Worm (Caenorhabditis elegans) whole organism, L4 larva: ENCODE measurements around the gene alg-4.

Source experiments
- D1046.2 ChIP-seq: fragments of 200-800 bp; sonication (Bioruptor generic); IDR thresholded peaks from 2 replicates; pipeline ENCODE4 v1.3.6; 2022; ENCODE audit warnings: missing genetic modification characterization, missing compliant biosample characterization
- F26F4.8 ChIP-seq: fragments of 200-800 bp; sonication (Bioruptor generic); conservative IDR thresholded peaks from 2 replicates; pipeline ENCODE4 v1.3.6; 2022; ENCODE audit warnings: missing genetic modification characterization, missing compliant biosample characterization
- F37D6.2 ChIP-seq: sonication (generic microtip); optimal IDR thresholded peaks from 2 replicates; lab custom pipeline; 2016; ENCODE audit warnings: mild to moderate bottlenecking, missing genetic modification characterization, missing compliant biosample characterization
- T20F7.1 ChIP-seq: fragments of 200-800 bp; sonication (Bioruptor generic); optimal IDR thresholded peaks from 2 replicates; lab custom pipeline; 2018; ENCODE audit warnings: mild to moderate bottlenecking, missing genetic modification characterization, missing compliant biosample characterization
- Y75B8A.6 ChIP-seq: fragments of 200-800 bp; sonication (Bioruptor generic); IDR thresholded peaks from 2 replicates; pipeline ENCODE4 v1.3.6; 2022; ENCODE audit warnings: missing genetic modification reagents, missing genetic modification characterization, missing compliant biosample characterization
- ZK337.2 ChIP-seq: fragments of 200-800 bp; sonication (Bioruptor generic); IDR thresholded peaks from 2 replicates; pipeline ENCODE4 v1.3.6; 2022; ENCODE audit warnings: missing genetic modification reagents, missing genetic modification characterization, missing compliant biosample characterization
- ZK546.5 ChIP-seq, 2 experiments: sonication (generic microtip); optimal IDR thresholded peaks; 2 replicates each; lab custom pipeline; 2017; ENCODE audit warnings: missing biosample characterization in 2 of 2, missing genetic modification characterization in 2 of 2
- aha-1 ChIP-seq: fragments of 150-350 bp; peaks from one replicate; lab custom pipeline; 2014; ENCODE audit warnings: missing biosample characterization, missing genetic modification characterization
- ama-1 ChIP-seq: fragments of 150-350 bp; optimal IDR thresholded peaks from 2 replicates; lab custom pipeline; 2014; ENCODE audit warnings: inconsistent platforms, mixed read lengths
- arid-1 ChIP-seq: fragments of 200-800 bp; sonication (Bioruptor generic); conservative IDR thresholded peaks from 2 replicates; pipeline ENCODE4 v1.3.6; 2022; ENCODE audit warnings: missing genetic modification reagents, missing genetic modification characterization, missing compliant biosample characterization
- ceh-20 ChIP-seq: fragments of 200-800 bp; sonication (Bioruptor generic); IDR thresholded peaks from 2 replicates; pipeline ENCODE4 v1.3.6; 2022; ENCODE audit warnings: missing genetic modification reagents, missing genetic modification characterization, missing compliant biosample characterization
- ceh-44 ChIP-seq: fragments of 200-800 bp; sonication (Bioruptor generic); IDR thresholded peaks from 2 replicates; pipeline ENCODE4 v1.3.6; 2022; ENCODE audit warnings: missing genetic modification reagents, missing genetic modification characterization, missing compliant biosample characterization
- ceh-82 ChIP-seq: sonication (generic microtip); optimal IDR thresholded peaks from 2 replicates; lab custom pipeline; 2017; ENCODE audit warnings: missing biosample characterization, missing genetic modification characterization
- daf-19 ChIP-seq: fragments of 200-800 bp; sonication (Bioruptor generic); conservative IDR thresholded peaks from 2 replicates; pipeline ENCODE4 v1.3.6; 2022; ENCODE audit warnings: missing genetic modification characterization, missing compliant biosample characterization
- dmd-6 ChIP-seq: fragments of 200-800 bp; sonication (Bioruptor generic); IDR thresholded peaks from 2 replicates; pipeline ENCODE4 v1.3.6; 2022; ENCODE audit warnings: missing genetic modification reagents, missing genetic modification characterization, missing compliant biosample characterization
- dmd-8 ChIP-seq: fragments of 200-800 bp; sonication (Bioruptor generic); IDR thresholded peaks from 2 replicates; pipeline ENCODE4 v1.3.6; 2022; ENCODE audit warnings: missing genetic modification characterization, missing compliant biosample characterization
- dve-1 ChIP-seq: sonication (generic microtip); optimal IDR thresholded peaks from 2 replicates; lab custom pipeline; 2017; ENCODE audit warnings: antibody characterized with exemption, mild to moderate bottlenecking, missing genetic modification characterization, missing compliant biosample characterization; ENCODE audit not compliant: insufficient read depth
- gei-8 ChIP-seq: fragments of 200-800 bp; sonication (Bioruptor generic); optimal IDR thresholded peaks from 2 replicates; lab custom pipeline; 2018; ENCODE audit warnings: mild to moderate bottlenecking, missing genetic modification characterization, missing compliant biosample characterization
- hif-1 ChIP-seq, 2 experiments: sonication (generic microtip); optimal IDR thresholded peaks; 2 replicates each; lab custom pipeline; 2016 to 2017; ENCODE audit warnings: missing compliant biosample characterization in 2 of 2, missing genetic modification characterization in 2 of 2, missing genetic modification reagents in 2 of 2, missing genotype in 2 of 2, mild to moderate bottlenecking in 1 of 2
- hlh-11 ChIP-seq: fragments of 200-800 bp; sonication (Bioruptor generic); optimal IDR thresholded peaks from 2 replicates; lab custom pipeline; 2018; ENCODE audit warnings: mild to moderate bottlenecking, missing genetic modification characterization, missing compliant biosample characterization
- hlh-30 ChIP-seq: sonication (generic microtip); optimal IDR thresholded peaks from 2 replicates; lab custom pipeline; 2017; ENCODE audit warnings: antibody characterized with exemption, mild to moderate bottlenecking, missing genetic modification characterization, missing compliant biosample characterization; ENCODE audit not compliant: insufficient read depth
- jun-1 ChIP-seq: fragments of 150-350 bp; optimal IDR thresholded peaks from 2 replicates; lab custom pipeline; 2014; ENCODE audit warnings: missing biosample characterization, missing genetic modification reagents, missing genetic modification characterization
- lin-39 ChIP-seq: fragments of 150-350 bp; optimal IDR thresholded peaks from 2 replicates; lab custom pipeline; 2014; ENCODE audit warnings: missing biosample characterization, missing genetic modification reagents, missing genetic modification characterization
- madf-9 ChIP-seq: fragments of 200-800 bp; sonication (Bioruptor generic); conservative IDR thresholded peaks from 2 replicates; pipeline ENCODE4 v1.3.6; 2022; ENCODE audit warnings: missing genetic modification reagents, missing genetic modification characterization, missing compliant biosample characterization
- mdl-1 ChIP-seq, 2 experiments: fragments of 150-350 bp in 1 of 2; sonication (generic microtip) in 1 of 2; optimal IDR thresholded peaks; 2 replicates each; lab custom pipeline; 2014 to 2017; ENCODE audit warnings: missing biosample characterization in 2 of 2, missing genetic modification characterization in 2 of 2
- mdt-29 ChIP-seq: fragments of 200-800 bp; sonication (Bioruptor generic); IDR thresholded peaks from 2 replicates; pipeline ENCODE4 v1.3.6; 2022; ENCODE audit warnings: missing genetic modification reagents, missing genetic modification characterization, missing compliant biosample characterization
- mep-1 ChIP-seq: fragments of 150-350 bp; sonication (generic microtip); optimal IDR thresholded peaks from 3 replicates; lab custom pipeline; 2014; ENCODE audit warnings: missing biosample characterization, missing genetic modification characterization
- mes-2 ChIP-seq: sonication (generic microtip); optimal IDR thresholded peaks from 2 replicates; lab custom pipeline; 2016; ENCODE audit warnings: missing genotype, mild to moderate bottlenecking, missing genetic modification characterization, missing compliant biosample characterization; ENCODE audit not compliant: poor library complexity, severe bottlenecking
- mxl-2 ChIP-seq: fragments of 200-800 bp; sonication (Bioruptor generic); conservative IDR thresholded peaks from 2 replicates; pipeline ENCODE4 v1.3.6; 2022; ENCODE audit warnings: missing genetic modification reagents, missing genetic modification characterization, missing compliant biosample characterization
- nhr-10 ChIP-seq: fragments of 150-350 bp; optimal IDR thresholded peaks from 2 replicates; lab custom pipeline; 2014; ENCODE audit warnings: missing biosample characterization, missing genetic modification characterization
- nhr-102 ChIP-seq: sonication (generic microtip); optimal IDR thresholded peaks from 2 replicates; lab custom pipeline; 2016; ENCODE audit warnings: mild to moderate bottlenecking, missing genetic modification characterization, moderate library complexity, missing compliant biosample characterization
- nhr-237 ChIP-seq: sonication (generic microtip); optimal IDR thresholded peaks from 2 replicates; lab custom pipeline; 2017; ENCODE audit warnings: missing biosample characterization, missing genetic modification characterization
- nhr-41 ChIP-seq: fragments of 200-800 bp; sonication (Bioruptor generic); IDR thresholded peaks from 2 replicates; pipeline ENCODE4 v1.3.6; 2022; ENCODE audit warnings: missing genetic modification reagents, missing genetic modification characterization, missing compliant biosample characterization
- nhr-48 ChIP-seq: sonication (generic microtip); optimal IDR thresholded peaks from 2 replicates; lab custom pipeline; 2016; ENCODE audit warnings: mild to moderate bottlenecking, missing genetic modification characterization, missing compliant biosample characterization
- nhr-6 ChIP-seq: fragments of 150-350 bp; optimal IDR thresholded peaks from 2 replicates; lab custom pipeline; 2014; ENCODE audit warnings: missing biosample characterization, missing genetic modification characterization
- nhr-76 ChIP-seq: fragments of 150-350 bp; optimal IDR thresholded peaks from 2 replicates; lab custom pipeline; 2014; ENCODE audit warnings: missing biosample characterization, missing genetic modification characterization
- php-3 ChIP-seq: fragments of 200-800 bp; sonication (Bioruptor generic); IDR thresholded peaks from 2 replicates; pipeline ENCODE4 v1.3.6; 2022; ENCODE audit warnings: missing genetic modification reagents, missing genetic modification characterization, missing compliant biosample characterization
- pqm-1 ChIP-seq: sonication (generic microtip); optimal IDR thresholded peaks from 2 replicates; lab custom pipeline; 2017; ENCODE audit warnings: missing biosample characterization, missing genetic modification characterization
- saeg-2 ChIP-seq: fragments of 200-800 bp; sonication (Bioruptor generic); IDR thresholded peaks from 2 replicates; pipeline ENCODE4 v1.3.6; 2022; ENCODE audit warnings: missing genetic modification reagents, missing genetic modification characterization, missing compliant biosample characterization
- sdz-12 ChIP-seq: fragments of 200-800 bp; sonication (Bioruptor generic); optimal IDR thresholded peaks from 2 replicates; lab custom pipeline; 2018; ENCODE audit warnings: mild to moderate bottlenecking, missing genetic modification characterization, missing compliant biosample characterization
- set-16 ChIP-seq: fragments of 200-800 bp; sonication (Bioruptor generic); IDR thresholded peaks from 2 replicates; pipeline ENCODE4 v1.3.6; 2022; ENCODE audit warnings: missing genetic modification reagents, missing genetic modification characterization, missing compliant biosample characterization
- snpc-1.2 ChIP-seq: fragments of 200-800 bp; sonication (Bioruptor generic); IDR thresholded peaks from 2 replicates; pipeline ENCODE4 v1.3.6; 2022; ENCODE audit warnings: missing genetic modification reagents, missing genetic modification characterization, missing compliant biosample characterization
- spr-3 ChIP-seq: fragments of 200-800 bp; sonication (Bioruptor generic); optimal IDR thresholded peaks from 2 replicates; lab custom pipeline; 2018; ENCODE audit warnings: mild to moderate bottlenecking, missing genetic modification characterization, missing compliant biosample characterization
- tag-97 ChIP-seq: fragments of 200-800 bp; sonication (Bioruptor generic); IDR thresholded peaks from 2 replicates; pipeline ENCODE4 v1.3.6; 2022; ENCODE audit warnings: missing genetic modification characterization, missing compliant biosample characterization
- vab-7 ChIP-seq: fragments of 200-800 bp; sonication (Bioruptor generic); IDR thresholded peaks from 2 replicates; pipeline ENCODE4 v1.3.6; 2022; ENCODE audit warnings: missing genetic modification reagents, missing genetic modification characterization, missing compliant biosample characterization
- zag-1 ChIP-seq: fragments of 150-350 bp; optimal IDR thresholded peaks from 2 replicates; lab custom pipeline; 2014; ENCODE audit warnings: missing biosample characterization, missing genetic modification characterization
- zfp-3 ChIP-seq: fragments of 200-800 bp; sonication (Bioruptor generic); conservative IDR thresholded peaks from 2 replicates; pipeline ENCODE4 v1.3.6; 2022; ENCODE audit warnings: missing genetic modification reagents, missing genetic modification characterization, missing compliant biosample characterization
- zip-2 ChIP-seq: fragments of 150-350 bp; optimal IDR thresholded peaks from 2 replicates; lab custom pipeline; 2014; ENCODE audit warnings: missing biosample characterization, missing genetic modification characterization
- ztf-11 ChIP-seq: fragments of 150-350 bp; optimal IDR thresholded peaks from 2 replicates; lab custom pipeline; 2014; ENCODE audit warnings: missing biosample characterization, missing genetic modification characterization

alg-4 gene

DNA sequence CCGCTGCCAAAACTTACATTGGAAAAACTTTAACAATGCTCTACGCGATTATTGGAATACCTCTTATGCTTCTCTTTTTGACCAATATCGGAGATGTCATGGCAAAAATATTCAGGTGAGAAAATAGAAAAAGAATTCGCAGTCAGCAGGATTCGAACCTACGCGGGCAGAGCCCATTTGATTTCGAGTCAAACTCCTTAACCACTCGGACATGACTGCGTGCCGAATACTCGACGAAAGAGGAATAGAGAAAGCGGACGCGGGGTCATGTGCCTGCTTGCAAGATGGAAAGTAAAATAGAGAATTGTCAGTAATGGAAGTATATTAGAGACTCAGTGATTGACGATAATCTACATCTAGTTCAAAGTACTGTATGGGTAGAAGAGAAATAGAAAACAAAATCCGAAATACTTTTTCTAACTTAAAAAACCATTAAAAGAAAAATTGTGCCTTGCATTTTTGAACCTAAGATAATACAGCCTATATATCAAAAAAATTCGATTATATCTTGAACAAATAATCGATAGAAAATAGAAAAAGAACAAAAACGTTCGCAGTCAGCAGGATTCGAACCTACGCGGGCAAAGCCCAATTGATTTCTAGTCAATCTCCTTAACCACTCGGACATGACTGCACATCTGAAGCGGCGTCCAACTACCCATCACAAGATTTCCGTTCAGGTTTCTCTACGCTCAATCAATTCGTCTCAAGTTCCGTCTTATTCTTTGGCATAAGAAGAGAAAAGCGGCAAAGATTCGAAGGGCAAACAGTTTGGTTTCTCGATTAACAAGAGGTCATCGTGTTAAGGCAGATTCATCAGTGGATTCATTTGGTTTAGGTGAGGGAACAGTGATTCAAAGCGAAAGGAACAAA is 29.5 kb downstream of the alg-4 start (continued):
- peak; percentile 37 for TF ChIP-seq T20F7.1 (GFP tag; lab: Kevin White, UChicago)
- no peak for TF ChIP-seq D1046.2
- TF ChIP-seq hlh-30 (tag; lab: Kevin White, UChicago) = peak; percentile 71
- TF ChIP-seq dmd-8 (GFP tag; lab: Robert Waterston, UW) = peak; percentile 97
- 0 out of 2 replicates have a peak, but pooled peaks have one; percentile 35 for TF ChIP-seq daf-19 (GFP tag; lab: Robert Waterston, UW)
- no peak for TF ChIP-seq ztf-11 (tag; lab: Kevin White, UChicago)
- TF ChIP-seq php-3 (GFP tag; lab: Robert Waterston, UW) = peak; percentile 73
- peak; percentile 82 for TF ChIP-seq ceh-44
- TF ChIP-seq madf-9 (GFP tag; lab: Robert Waterston, UW) = peak; percentile 89
- peak; percentile 34 for TF ChIP-seq nhr-48 (tag; lab: Kevin White, UChicago)
- TF ChIP-seq ZK337.2 = peak; percentile 85
- peak; percentile 88 for TF ChIP-seq vab-7
- TF ChIP-seq aha-1 (tag; lab: Kevin White, UChicago) = peak; percentile 75
- no peak for TF ChIP-seq Y75B8A.6 (GFP tag; lab: Robert Waterston, UW)
- TF ChIP-seq mdl-1 (tag; optimal IDR thresholded peaks at IDR 0.05; lab: Kevin White, UChicago) = no peak
- no peak for TF ChIP-seq jun-1 (tag; lab: Kevin White, UChicago)
- peak; percentile 60; the same call in 1 of the 2 replicates for TF ChIP-seq saeg-2 (GFP tag; lab: Robert Waterston, UW)
- TF ChIP-seq ceh-20 = peak; percentile 81
- peak; percentile 30 for TF ChIP-seq hlh-11 (tag; lab: Kevin White, UChicago)
- peak; percentile 87 for TF ChIP-seq mes-2 (tag; lab: Kevin White, UChicago)
- peak; percentile 76 for TF ChIP-seq mdt-29 (GFP tag; lab: Robert Waterston, UW)
- no peak for TF ChIP-seq set-16 (GFP tag; lab: Robert Waterston, UW)
- no peak for TF ChIP-seq nhr-10 (tag; lab: Kevin White, UChicago)
- TF ChIP-seq sdz-12 (GFP tag; lab: Kevin White, UChicago) = peak; percentile 39
- peak; percentile 84 for TF ChIP-seq nhr-41
- TF ChIP-seq nhr-76 (tag; lab: Kevin White, UChicago) = no peak
- TF ChIP-seq nhr-6 (tag; lab: Kevin White, UChicago) = no peak
- no peak for TF ChIP-seq pqm-1
- peak; percentile 75; the same call in 1 of the 2 replicates for TF ChIP-seq mxl-2 (GFP tag; lab: Robert Waterston, UW)
- TF ChIP-seq ZK546.5 (tag; optimal IDR thresholded peaks at IDR 0.05; lab: Kevin White, UChicago) = no peak
- TF ChIP-seq ama-1 = no peak
- peak; percentile 8 for TF ChIP-seq spr-3
- no peak for TF ChIP-seq nhr-237 (tag; lab: Kevin White, UChicago)
- TF ChIP-seq lin-39 (tag; lab: Kevin White, UChicago) = no peak
- peak; percentile 60; the same call in 1 of the 2 replicates for TF ChIP-seq snpc-1.2 (GFP tag; lab: Robert Waterston, UW)
- TF ChIP-seq arid-1 (GFP tag; lab: Robert Waterston, UW) = peak; percentile 83
- TF ChIP-seq zfp-3 (GFP tag; lab: Robert Waterston, UW) = peak; percentile 71
- TF ChIP-seq dve-1 = peak; percentile 17
- peak; percentile 78 for TF ChIP-seq gei-8 (GFP tag; lab: Kevin White, UChicago)
- TF ChIP-seq ceh-82 (tag; lab: Kevin White, UChicago) = no peak
- peak; percentile 17 for TF ChIP-seq nhr-102
- TF ChIP-seq F37D6.2 (tag; lab: Kevin White, UChicago) = peak; percentile 44
- peak in 1 of 2 experiments; percentile 57 for TF ChIP-seq hif-1 (tag; optimal IDR thresholded peaks at IDR 0.05; lab: Kevin White, UChicago)
- peak; percentile 68 for TF ChIP-seq mep-1 (tag; lab: Kevin White, UChicago)
- TF ChIP-seq F26F4.8 = peak; percentile 64; the same call in 1 of the 2 replicates
- peak; percentile 5 for TF ChIP-seq zip-2
- TF ChIP-seq dmd-6 (GFP tag; lab: Robert Waterston, UW) = peak; percentile 71
- TF ChIP-seq zag-1 (tag; lab: Kevin White, UChicago) = no peak
- no peak for TF ChIP-seq tag-97 (GFP tag; lab: Robert Waterston, UW)
